Worm (Caenorhabditis elegans) whole organism, mixed stage, embryonic: ENCODE data around the gene pst-1.

ENCODE experiments used
- bed-3 ChIP-seq: fragments of 200-800 bp; sonication (Bioruptor generic); optimal IDR thresholded peaks from 3 replicates; lab custom pipeline; 2018; ENCODE audit warnings: mild to moderate bottlenecking, missing genetic modification characterization, moderate library complexity, missing compliant biosample characterization
- blmp-1 ChIP-seq: fragments of 150-350 bp; optimal IDR thresholded peaks from 2 replicates; lab custom pipeline; 2014; ENCODE audit warnings: missing biosample characterization, missing genetic modification characterization
- ces-1 ChIP-seq: fragments of 150-350 bp; optimal IDR thresholded peaks from 2 replicates; lab custom pipeline; 2014; ENCODE audit warnings: missing biosample characterization, missing genetic modification reagents, missing genetic modification characterization
- elt-1 ChIP-seq: sonication (generic microtip); optimal IDR thresholded peaks from 2 replicates; lab custom pipeline; 2017; ENCODE audit warnings: missing genetic modification characterization, mild to moderate bottlenecking, missing compliant biosample characterization, antibody characterized with exemption, moderate library complexity, borderline replicate concordance; ENCODE audit not compliant: insufficient read depth
- hlh-1 ChIP-seq: fragments of 150-350 bp; optimal IDR thresholded peaks from 2 replicates; lab custom pipeline; 2014; ENCODE audit warnings: missing biosample characterization, missing genetic modification reagents, missing genetic modification characterization
- lin-13 ChIP-seq: fragments of 150-350 bp; optimal IDR thresholded peaks from 2 replicates; lab custom pipeline; 2014; ENCODE audit warnings: missing biosample characterization, missing genetic modification characterization
- mep-1 ChIP-seq: fragments of 150-350 bp; optimal IDR thresholded peaks from 2 replicates; lab custom pipeline; 2017; ENCODE audit warnings: missing biosample characterization, missing genetic modification reagents, missing genetic modification characterization, inconsistent platforms
- nhr-237 ChIP-seq: fragments of 150-350 bp; optimal IDR thresholded peaks from 2 replicates; lab custom pipeline; 2014; ENCODE audit warnings: missing biosample characterization, missing genetic modification characterization
- pha-4 ChIP-seq: fragments of 150-350 bp; optimal IDR thresholded peaks from 2 replicates; lab custom pipeline; 2018; ENCODE audit warnings: missing biosample characterization, missing genetic modification reagents, missing genetic modification characterization
- sptf-1 ChIP-seq: sonication (generic microtip); optimal IDR thresholded peaks from 2 replicates; lab custom pipeline; 2017; ENCODE audit warnings: mild to moderate bottlenecking, missing genetic modification characterization, moderate library complexity, missing compliant biosample characterization
- unc-62 ChIP-seq: fragments of 150-350 bp; optimal IDR thresholded peaks from 2 replicates; lab custom pipeline; 2014; ENCODE audit warnings: missing biosample characterization, missing genetic modification reagents, missing genetic modification characterization

- TF ChIP-seq blmp-1 (tag; lab: Kevin White, UChicago) (no peak), ces-1 (GFP tag; lab: Kevin White, UChicago) (no peak), pha-4 (tag; lab: Kevin White, UChicago) (no peak), sptf-1 (tag; lab: Kevin White, UChicago) (no peak), elt-1 (tag; lab: Kevin White, UChicago) (no peak), hlh-1 (tag; lab: Kevin White, UChicago) (no peak), lin-13 (tag; lab: Kevin White, UChicago) (no peak), bed-3 (GFP tag; lab: Kevin White, UChicago) (no peak), unc-62 (GFP tag; lab: Kevin White, UChicago) (no peak), nhr-237 (tag; lab: Kevin White, UChicago) (no peak), mep-1 (tag; lab: Kevin White, UChicago) (no peak)
These were observed 23.4 kb upstream of the pst-1 start, which contains the start of gene C04E6.12 for ce11 chrV:5919887-5920286.
